Fruit fly (Drosophila melanogaster): ENCODE measurements around the gene hang.

The hang gene

dm6 chrX:16484533-16484932 is 61.9 kb downstream of the hang start:
- no peak for TF ChIP-seq CG8478 (optimal IDR thresholded peaks at IDR 0.05)

Measured in S2 (cell line).